Worm (Caenorhabditis elegans) whole organism, L1 larva: Measurements from ENCODE around the gene Y51A2D.18.

Source experiments
- C04F5.9 ChIP-seq: sonication (generic microtip); optimal IDR thresholded peaks from 2 replicates; lab custom pipeline; 2016; ENCODE audit warnings: missing genetic modification characterization, missing compliant biosample characterization
- C34B4.2 ChIP-seq: sonication (generic microtip); optimal IDR thresholded peaks from 2 replicates; lab custom pipeline; 2017; ENCODE audit warnings: mild to moderate bottlenecking, missing genetic modification characterization, missing compliant biosample characterization
- F16B12.6 ChIP-seq: fragments of 150-350 bp; optimal IDR thresholded peaks from 2 replicates; lab custom pipeline; 2014; ENCODE audit warnings: missing biosample characterization, missing genetic modification characterization
- ceh-8 ChIP-seq: fragments of 200-800 bp; sonication (Bioruptor generic); optimal IDR thresholded peaks from 2 replicates; lab custom pipeline; 2018; ENCODE audit warnings: mild to moderate bottlenecking, missing genetic modification characterization, moderate library complexity, missing compliant biosample characterization
- ceh-82 ChIP-seq, 3 experiments: fragments of 150-350 bp in 1 of 3; sonication (generic microtip) in 2 of 3; optimal IDR thresholded peaks; 2 replicates each; lab custom pipeline; 2014 to 2017; ENCODE audit warnings: missing biosample characterization in 3 of 3, missing genetic modification characterization in 3 of 3
- ces-1 ChIP-seq: fragments of 150-350 bp; optimal IDR thresholded peaks from 2 replicates; lab custom pipeline; 2014; ENCODE audit warnings: missing biosample characterization, missing genetic modification reagents, missing genetic modification characterization
- dpl-1 ChIP-seq, 3 experiments: fragments of 150-350 bp in 2 of 3; sonication (generic microtip) in 1 of 3; optimal IDR thresholded peaks; 2 replicates each; lab custom pipeline; 2014 to 2017; ENCODE audit warnings: missing biosample characterization in 3 of 3, missing genetic modification characterization in 3 of 3, missing genetic modification reagents in 3 of 3
- efl-1 ChIP-seq, 4 experiments: fragments of 150-350 bp; optimal IDR thresholded peaks in 3 of 4; peaks in 1 of 4; 1 replicate in 1 of 4; 2 replicates in 3 of 4; lab custom pipeline; 2014; ENCODE audit warnings: missing biosample characterization in 2 of 4, missing genetic modification characterization in 2 of 4, missing genetic modification reagents in 2 of 4
- elt-3 ChIP-seq, 6 experiments: fragments of 150-350 bp in 1 of 6; sonication (generic microtip); optimal IDR thresholded peaks; 2 replicates each; lab custom pipeline; 2017 to 2018; ENCODE audit warnings: missing biosample characterization in 6 of 6, missing genetic modification characterization in 6 of 6, inconsistent platforms in 1 of 6
- fkh-4 ChIP-seq: sonication (generic microtip); optimal IDR thresholded peaks from 2 replicates; lab custom pipeline; 2016; ENCODE audit warnings: missing compliant biosample characterization, missing genetic modification characterization, borderline replicate concordance
- fkh-8 ChIP-seq: sonication (generic microtip); optimal IDR thresholded peaks from 2 replicates; lab custom pipeline; 2016; ENCODE audit warnings: mild to moderate bottlenecking, missing genetic modification characterization, missing compliant biosample characterization
- fos-1 ChIP-seq: fragments of 150-350 bp; optimal IDR thresholded peaks from 2 replicates; lab custom pipeline; 2014; ENCODE audit warnings: missing biosample characterization, missing genetic modification characterization
- grh-1 ChIP-seq: fragments of 200-800 bp; sonication (Bioruptor generic); IDR thresholded peaks from 2 replicates; pipeline ENCODE4 v1.3.6; 2022; ENCODE audit warnings: missing genetic modification reagents, missing genetic modification characterization, missing compliant biosample characterization
- hlh-4 ChIP-seq: sonication (generic microtip); optimal IDR thresholded peaks from 2 replicates; lab custom pipeline; 2016; ENCODE audit warnings: mild to moderate bottlenecking, missing genetic modification characterization, missing compliant biosample characterization
- irx-1 ChIP-seq: sonication (generic microtip); optimal IDR thresholded peaks from 2 replicates; lab custom pipeline; 2016; ENCODE audit warnings: missing genetic modification characterization, missing compliant biosample characterization
- jun-1 ChIP-seq: fragments of 150-350 bp; optimal IDR thresholded peaks from 2 replicates; lab custom pipeline; 2014; ENCODE audit warnings: missing biosample characterization, missing genetic modification reagents, missing genetic modification characterization
- lin-15B ChIP-seq: fragments of 150-350 bp; sonication (generic microtip); optimal IDR thresholded peaks from 3 replicates; lab custom pipeline; 2014; ENCODE audit warnings: missing biosample characterization, missing genetic modification characterization
- lin-39 ChIP-seq: fragments of 150-350 bp; optimal IDR thresholded peaks from 2 replicates; lab custom pipeline; 2014; ENCODE audit warnings: missing biosample characterization, missing genetic modification reagents, missing genetic modification characterization
- lir-3 ChIP-seq: sonication (generic microtip); optimal IDR thresholded peaks from 2 replicates; lab custom pipeline; 2016; ENCODE audit warnings: mild to moderate bottlenecking, missing genetic modification characterization, moderate library complexity, missing compliant biosample characterization; ENCODE audit not compliant: poor library complexity
- mab-9 ChIP-seq: fragments of 200-800 bp; sonication (Bioruptor generic); IDR thresholded peaks from 2 replicates; pipeline ENCODE4 v1.3.6; 2022; ENCODE audit warnings: missing genetic modification reagents, missing genetic modification characterization, missing compliant biosample characterization
- mdl-1 ChIP-seq, 2 experiments: fragments of 150-350 bp; optimal IDR thresholded peaks; 2 replicates each; lab custom pipeline; 2014 to 2017; ENCODE audit warnings: missing biosample characterization in 2 of 2, missing genetic modification characterization in 2 of 2, inconsistent platforms in 1 of 2
- mef-2 ChIP-seq: fragments of 150-350 bp; optimal IDR thresholded peaks from 2 replicates; lab custom pipeline; 2014; ENCODE audit warnings: missing biosample characterization, missing genetic modification characterization
- nhr-11 ChIP-seq: fragments of 150-350 bp; optimal IDR thresholded peaks from 2 replicates; lab custom pipeline; 2014; ENCODE audit warnings: missing biosample characterization, missing genetic modification characterization
- nhr-12 ChIP-seq: sonication (generic microtip); optimal IDR thresholded peaks from 2 replicates; lab custom pipeline; 2017; ENCODE audit warnings: missing biosample characterization, missing genetic modification characterization
- nhr-19 ChIP-seq: fragments of 200-800 bp; sonication (Bioruptor generic); conservative IDR thresholded peaks from 2 replicates; pipeline ENCODE4 v1.3.6; 2022; ENCODE audit warnings: missing genetic modification characterization, missing compliant biosample characterization
- nhr-76 ChIP-seq: sonication (generic microtip); optimal IDR thresholded peaks from 2 replicates; lab custom pipeline; 2017; ENCODE audit warnings: missing biosample characterization, missing genetic modification characterization
- nhr-90 ChIP-seq: sonication (generic microtip); optimal IDR thresholded peaks from 2 replicates; lab custom pipeline; 2016; ENCODE audit warnings: mild to moderate bottlenecking, missing genetic modification characterization, missing compliant biosample characterization; ENCODE audit not compliant: poor library complexity
- pqm-1 ChIP-seq: sonication (generic microtip); optimal IDR thresholded peaks from 3 replicates; lab custom pipeline; 2017; ENCODE audit warnings: missing biosample characterization, missing genetic modification characterization
- skn-1 ChIP-seq: fragments of 150-350 bp; optimal IDR thresholded peaks from 2 replicates; lab custom pipeline; 2014; ENCODE audit warnings: missing biosample characterization, missing genetic modification characterization
- snu-23 ChIP-seq: sonication (generic microtip); optimal IDR thresholded peaks from 2 replicates; lab custom pipeline; 2016; ENCODE audit warnings: missing genetic modification characterization, missing compliant biosample characterization
- tbx-2 ChIP-seq: sonication (generic microtip); optimal IDR thresholded peaks from 2 replicates; lab custom pipeline; 2016; ENCODE audit warnings: missing genetic modification characterization, missing compliant biosample characterization
- unc-30 ChIP-seq: sonication (generic microtip); optimal IDR thresholded peaks from 2 replicates; lab custom pipeline; 2017; ENCODE audit warnings: missing biosample characterization, missing genetic modification characterization
- xbp-1 ChIP-seq: sonication (generic microtip); optimal IDR thresholded peaks from 2 replicates; lab custom pipeline; 2016; ENCODE audit warnings: missing genetic modification characterization, missing compliant biosample characterization
- ztf-11 ChIP-seq, 2 experiments: sonication (generic microtip); optimal IDR thresholded peaks; 2 replicates each; lab custom pipeline; 2016 to 2017; ENCODE audit warnings: missing genetic modification characterization in 2 of 2, missing biosample characterization in 1 of 2, missing compliant biosample characterization in 1 of 2
- ztf-4 ChIP-seq: fragments of 150-350 bp; optimal IDR thresholded peaks from 2 replicates; lab custom pipeline; 2014; ENCODE audit warnings: missing biosample characterization, missing genetic modification characterization

The Y51A2D.18 gene

DNA sequence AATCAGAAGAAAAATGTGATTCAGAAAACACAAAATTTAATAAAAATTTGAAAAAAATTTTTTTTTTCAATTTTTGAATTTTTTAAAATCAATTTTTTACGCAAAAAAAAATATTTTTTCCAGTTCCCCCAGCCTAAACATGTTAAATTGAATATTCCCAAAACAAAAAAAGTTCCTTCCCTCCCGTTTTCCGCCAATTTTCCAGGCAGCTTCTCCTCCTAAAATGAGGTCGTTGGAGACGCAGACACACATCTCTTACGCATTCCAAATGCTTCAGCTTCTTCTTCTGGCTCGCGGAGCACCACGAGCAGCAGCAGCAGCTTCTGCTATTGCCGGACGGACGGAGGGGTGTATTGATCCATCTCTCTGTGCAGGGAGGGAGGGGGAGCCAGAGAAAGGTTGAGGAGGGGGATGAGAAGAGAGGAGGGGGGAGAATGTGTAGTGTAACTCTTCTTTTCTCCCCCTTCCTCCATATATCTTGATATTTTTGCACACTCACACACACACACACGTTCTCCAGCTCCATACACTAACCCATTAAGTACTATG lies 3.3 kb upstream of the Y51A2D.18 start (continued):
- peak; percentile 3 for TF ChIP-seq lin-15B (tag; lab: Kevin White, UChicago)
- peak; percentile 65 for TF ChIP-seq fkh-8 (tag; lab: Kevin White, UChicago)
- no peak for TF ChIP-seq tbx-2 (tag; lab: Kevin White, UChicago)
- TF ChIP-seq C04F5.9 (tag; lab: Kevin White, UChicago) = no peak
- no peak for TF ChIP-seq dpl-1 (GFP tag; optimal IDR thresholded peaks at IDR 0.05; lab: Kevin White, UChicago)
- TF ChIP-seq nhr-11 = no peak
- no peak for TF ChIP-seq lin-39 (tag; lab: Kevin White, UChicago)
- peak; percentile 22 to 32 for TF ChIP-seq efl-1 (optimal IDR thresholded peaks at IDR 0.05; lab: Kevin White, UChicago)
- TF ChIP-seq efl-1 (GFP tag; optimal IDR thresholded peaks at IDR 0.05 in 1 of 2; lab: Kevin White, UChicago) = no peak
- TF ChIP-seq mab-9 (GFP tag; lab: Robert Waterston, UW) = no peak
- no peak for TF ChIP-seq xbp-1
- TF ChIP-seq ceh-82 (tag; optimal IDR thresholded peaks at IDR 0.05; lab: Kevin White, UChicago) = peak in 2 of 3 experiments; percentile 35 to 68
- TF ChIP-seq nhr-76 (tag; lab: Kevin White, UChicago) = no peak
- TF ChIP-seq lir-3 (tag; lab: Kevin White, UChicago) = no peak
- no peak for TF ChIP-seq unc-30 (tag; lab: Kevin White, UChicago)
- TF ChIP-seq skn-1 (tag; lab: Kevin White, UChicago) = peak; percentile 15
- TF ChIP-seq nhr-19 (GFP tag; lab: Robert Waterston, UW) = no peak
- TF ChIP-seq elt-3 (tag; optimal IDR thresholded peaks at IDR 0.05; lab: Kevin White, UChicago) = no peak
- TF ChIP-seq mef-2 (tag; lab: Kevin White, UChicago) = no peak
- TF ChIP-seq nhr-90 = no peak

DNA sequence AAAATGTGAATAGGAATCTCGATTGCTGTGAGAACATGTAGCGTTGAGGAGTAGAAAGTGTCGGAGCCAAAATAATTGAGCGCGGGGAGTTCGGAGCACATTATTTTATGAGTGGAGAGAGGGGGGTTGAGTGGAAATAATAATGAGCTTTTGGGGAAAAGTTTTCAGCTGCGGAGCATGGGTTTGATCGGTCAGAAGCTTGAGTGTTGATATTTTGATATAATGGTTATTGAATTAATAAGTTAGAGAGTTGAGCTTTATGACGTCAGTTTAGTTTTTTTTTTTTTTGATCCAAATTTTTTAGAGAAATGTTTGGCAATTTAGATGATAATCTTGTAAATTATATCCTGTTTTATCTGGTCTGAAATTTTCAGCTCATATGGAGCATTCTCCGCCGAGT lies 6.8 kb downstream of the Y51A2D.18 start, which contains the start of gene srh-178:
Gene srh-178 (minus strand): TSS at position 101 of the 400 bp plus-strand sequence.
- no peak for TF ChIP-seq irx-1 (tag; lab: Kevin White, UChicago)
- no peak for TF ChIP-seq ceh-8 (GFP tag; lab: Kevin White, UChicago)
- no peak for TF ChIP-seq ceh-82 (tag; optimal IDR thresholded peaks at IDR 0.05; lab: Kevin White, UChicago)

DNA sequence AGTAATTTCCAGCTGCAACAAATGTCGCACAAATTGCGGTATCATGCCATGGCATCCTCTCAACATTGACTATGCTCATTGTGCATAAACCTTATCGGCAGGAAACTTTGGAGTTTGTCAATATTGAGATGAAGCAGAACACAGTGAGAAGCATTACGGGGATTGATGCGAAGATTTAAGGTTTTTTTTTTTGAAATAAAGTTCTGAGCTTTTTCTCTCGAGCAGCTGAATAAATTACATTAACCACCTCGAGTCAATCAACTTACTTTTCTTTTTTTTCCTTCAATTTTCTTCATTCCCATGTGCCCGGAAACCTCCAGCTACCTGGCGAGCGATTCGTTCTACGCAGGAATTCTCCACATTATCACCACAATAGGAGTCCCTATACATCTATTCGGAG lies 11.0 kb downstream of the Y51A2D.18 start, which contains the start of gene srh-179:
Gene srh-179 (plus strand): TSS at position 301 of the 400 bp plus-strand sequence.
- TF ChIP-seq ces-1 (GFP tag; lab: Kevin White, UChicago) (no peak), nhr-12 (tag; lab: Kevin White, UChicago) (no peak), C34B4.2 (tag; lab: Kevin White, UChicago) (no peak), fkh-4 (tag; lab: Kevin White, UChicago) (no peak), ztf-4 (tag; lab: Kevin White, UChicago) (no peak), grh-1 (GFP tag; lab: Robert Waterston, UW) (no peak), jun-1 (tag; lab: Kevin White, UChicago) (no peak), hlh-4 (tag; lab: Kevin White, UChicago) (no peak), ztf-11 (tag; optimal IDR thresholded peaks at IDR 0.05; lab: Kevin White, UChicago) (no peak), C04F5.9 (tag; lab: Kevin White, UChicago) (no peak), tbx-2 (tag; lab: Kevin White, UChicago) (no peak), pqm-1 (tag; lab: Kevin White, UChicago) (no peak), lin-39 (tag; lab: Kevin White, UChicago) (no peak)
- TF ChIP-seq, all 84 proteins: peak for 0

DNA sequence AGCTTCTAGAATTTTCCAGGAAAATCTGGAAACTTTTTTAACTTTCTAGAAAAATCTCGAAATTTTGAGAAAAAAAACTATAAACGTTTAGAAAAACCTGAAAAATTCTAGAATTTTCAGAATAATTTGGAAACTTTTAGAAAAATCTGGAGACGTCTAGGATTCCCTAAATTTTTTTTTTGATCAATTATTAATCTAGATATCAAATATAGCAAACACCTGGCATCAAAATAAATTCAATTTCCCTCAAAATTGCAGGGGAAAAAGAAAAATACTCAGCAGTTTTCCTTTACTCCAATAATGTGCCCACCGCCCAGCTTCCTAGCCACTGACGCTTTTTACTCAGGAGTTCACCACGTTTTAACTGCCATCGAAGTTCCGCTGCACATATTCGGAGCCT lies 12.8 kb downstream of the Y51A2D.18 start, which contains the start of gene srh-181:
Gene srh-181 (plus strand): TSS at position 301 of the 400 bp plus-strand sequence.
- TF ChIP-seq snu-23 (GFP tag; lab: Kevin White, UChicago) (no peak), F16B12.6 (tag; lab: Kevin White, UChicago) (no peak), mdl-1 (tag; optimal IDR thresholded peaks at IDR 0.05; lab: Kevin White, UChicago) (no peak), elt-3 (tag; optimal IDR thresholded peaks at IDR 0.05; lab: Kevin White, UChicago) (no peak), lir-3 (tag; lab: Kevin White, UChicago) (no peak), fos-1 (tag; lab: Kevin White, UChicago) (no peak), pqm-1 (tag; lab: Kevin White, UChicago) (no peak)
